Worm (Caenorhabditis elegans) whole organism, L3 larva: ENCODE results near the gene mys-1.

ENCODE experiments used
- fos-1 ChIP-seq: fragments of 150-350 bp; optimal IDR thresholded peaks from 2 replicates; lab custom pipeline; 2014; ENCODE audit warnings: missing biosample characterization, missing genetic modification characterization
- mdl-1 ChIP-seq: fragments of 150-350 bp; optimal IDR thresholded peaks from 2 replicates; lab custom pipeline; 2014; ENCODE audit warnings: missing biosample characterization, missing genetic modification characterization
- nfya-1 ChIP-seq: sonication (generic microtip); optimal IDR thresholded peaks from 2 replicates; lab custom pipeline; 2017; ENCODE audit warnings: missing genetic modification characterization, mild to moderate bottlenecking, missing compliant biosample characterization, antibody characterized with exemption, moderate library complexity; ENCODE audit not compliant: insufficient read depth
- unc-62 ChIP-seq: fragments of 150-350 bp; sonication (generic microtip); optimal IDR thresholded peaks from 4 replicates; lab custom pipeline; 2014; ENCODE audit warnings: missing biosample characterization, missing genetic modification reagents, missing genetic modification characterization

DNA sequence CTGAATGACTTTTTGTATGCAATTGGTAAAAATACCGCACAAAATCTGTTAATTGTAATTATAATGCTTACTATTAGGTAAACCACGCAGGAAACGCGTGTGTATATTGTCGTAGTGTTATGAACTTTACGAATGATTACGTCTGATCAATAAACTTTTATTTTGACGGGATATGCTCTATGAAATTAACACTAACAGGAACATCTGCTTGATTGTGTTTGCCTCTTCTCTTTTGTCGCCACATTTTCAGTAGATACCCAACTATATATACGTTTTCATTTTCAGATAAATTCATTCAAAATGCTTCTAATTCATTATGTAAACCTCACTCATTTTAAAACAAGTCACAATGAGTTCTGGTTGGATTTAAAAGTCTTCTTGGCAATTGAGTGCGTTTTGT, 47.8 kb upstream of the mys-1 start, which contains the start of gene sre-10:
- TF ChIP-seq unc-62 (GFP tag; lab: Kevin White, UChicago) (no peak), fos-1 (no peak), mdl-1 (tag; lab: Kevin White, UChicago) (no peak), nfya-1 (tag; lab: Kevin White, UChicago) (no peak)
